Fruit fly (Drosophila melanogaster): ENCODE results near the gene CG9360.

DNA sequence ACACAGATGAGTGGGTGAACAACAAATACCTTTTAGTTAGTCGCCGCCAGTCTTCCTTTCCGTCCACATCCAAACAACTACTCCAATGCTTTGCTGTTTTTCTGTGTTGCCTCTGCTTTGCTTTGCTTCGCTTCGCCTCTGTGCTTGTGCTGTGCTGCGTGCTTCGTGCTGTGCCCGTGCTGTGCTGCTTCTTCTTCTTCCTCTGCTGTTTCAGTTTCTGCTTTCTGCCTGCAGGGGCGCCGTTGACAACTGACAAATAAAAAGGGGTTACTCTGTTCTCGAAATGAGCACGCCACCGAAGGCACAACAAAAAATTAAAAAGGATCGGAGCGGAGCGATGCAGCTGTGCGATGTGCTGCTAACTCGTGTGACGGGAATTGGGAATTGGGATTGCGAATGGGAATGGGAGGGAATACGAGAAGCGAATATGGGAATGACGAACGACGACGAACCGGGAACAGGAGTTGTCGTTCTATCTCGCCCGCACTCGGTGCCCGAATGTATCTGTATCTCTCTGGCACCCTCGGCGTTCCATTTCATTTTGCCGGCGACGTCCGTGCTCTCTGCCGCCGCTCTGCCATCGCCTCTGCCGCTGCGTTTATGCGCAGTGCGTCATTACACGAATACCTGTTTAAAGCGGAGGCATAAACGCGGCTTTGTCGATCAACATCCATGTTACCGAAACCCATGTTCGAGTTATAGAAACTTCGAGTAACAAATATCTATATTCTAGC lies 49.7 kb downstream of the CG9360 start:
- TF ChIP-seq CG17806 (tag; optimal IDR thresholded peaks at IDR 0.05): peak; percentile 37
- TF ChIP-seq Snoo (tag; optimal IDR thresholded peaks at IDR 0.05): no peak
- no peak; the same call in 1 of the 2 replicates for TF ChIP-seq CG12605 (GFP tag; IDR thresholded peaks at IDR 0.05)
- no peak for TF ChIP-seq CG34367 (tag; optimal IDR thresholded peaks at IDR 0.05)
- TF ChIP-seq CG8301 (tag; optimal IDR thresholded peaks at IDR 0.05): no peak
